Fruit fly (Drosophila melanogaster): Measurements from ENCODE around the gene CG5665.

The CG5665 gene

DNA sequence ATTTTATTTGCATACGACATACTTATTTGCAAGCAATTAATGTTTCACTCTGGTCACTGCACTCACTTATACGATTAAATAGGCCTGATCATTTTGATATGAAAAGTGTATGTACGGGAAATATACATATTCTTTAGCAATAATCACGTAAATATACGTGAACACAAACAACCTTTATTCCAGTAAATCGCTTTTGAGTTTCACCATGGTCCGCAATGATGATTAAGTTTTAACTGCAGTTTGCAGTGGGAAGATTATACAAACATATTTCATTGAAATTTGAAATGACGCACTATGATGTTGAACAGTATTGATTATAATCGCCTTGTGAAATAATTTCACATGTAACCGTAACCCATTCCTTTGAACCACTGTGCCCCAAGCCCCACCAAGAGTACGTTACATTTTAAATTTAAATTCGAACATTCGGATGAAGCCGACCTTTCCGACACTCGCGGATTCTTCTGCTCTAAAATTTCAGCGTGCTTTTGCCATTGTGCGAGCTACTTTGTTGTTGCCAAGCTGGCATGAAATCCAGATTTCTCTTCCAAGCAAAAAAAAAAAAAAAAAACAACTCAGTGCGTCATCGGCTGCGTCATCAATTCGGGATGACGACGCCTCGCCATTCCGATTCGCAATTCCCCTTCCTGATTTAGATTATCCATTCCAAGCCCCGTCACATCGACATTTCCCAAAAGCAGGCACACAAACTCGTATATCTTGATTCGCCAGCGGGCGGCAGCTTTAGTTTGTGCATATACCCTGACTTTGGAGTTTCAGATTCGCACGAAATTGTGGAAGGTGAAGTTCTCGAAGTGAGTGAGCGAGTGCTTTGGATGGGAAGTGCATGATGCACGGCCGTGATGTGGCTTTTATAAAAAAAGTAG, 45.4 kb downstream of the CG5665 start:
- no peak for TF ChIP-seq CG17801 (GFP tag; optimal IDR thresholded peaks at IDR 0.05; ENCODE audit: partially characterized antibody)

DNA sequence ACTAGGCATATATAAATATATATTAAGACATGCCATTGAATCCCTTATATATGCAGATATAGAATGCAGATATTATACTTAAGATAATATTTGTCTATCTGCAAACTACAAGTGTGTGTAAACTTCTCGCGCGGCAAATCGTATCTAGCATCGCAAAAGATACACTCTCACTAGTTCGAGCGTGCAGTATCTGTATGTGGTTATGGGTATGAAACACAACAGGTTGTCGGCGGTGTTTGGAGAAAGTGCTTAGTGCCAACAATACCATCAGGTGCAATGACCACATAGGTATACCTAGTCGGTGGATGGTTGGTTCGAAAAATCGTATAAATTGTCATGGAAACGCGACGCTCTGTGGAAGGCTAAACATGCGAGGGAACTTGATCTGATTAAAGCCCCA, 46.2 kb downstream of the CG5665 start:
- no peak for TF ChIP-seq CG17801 (GFP tag; optimal IDR thresholded peaks at IDR 0.05; ENCODE audit: partially characterized antibody)

DNA sequence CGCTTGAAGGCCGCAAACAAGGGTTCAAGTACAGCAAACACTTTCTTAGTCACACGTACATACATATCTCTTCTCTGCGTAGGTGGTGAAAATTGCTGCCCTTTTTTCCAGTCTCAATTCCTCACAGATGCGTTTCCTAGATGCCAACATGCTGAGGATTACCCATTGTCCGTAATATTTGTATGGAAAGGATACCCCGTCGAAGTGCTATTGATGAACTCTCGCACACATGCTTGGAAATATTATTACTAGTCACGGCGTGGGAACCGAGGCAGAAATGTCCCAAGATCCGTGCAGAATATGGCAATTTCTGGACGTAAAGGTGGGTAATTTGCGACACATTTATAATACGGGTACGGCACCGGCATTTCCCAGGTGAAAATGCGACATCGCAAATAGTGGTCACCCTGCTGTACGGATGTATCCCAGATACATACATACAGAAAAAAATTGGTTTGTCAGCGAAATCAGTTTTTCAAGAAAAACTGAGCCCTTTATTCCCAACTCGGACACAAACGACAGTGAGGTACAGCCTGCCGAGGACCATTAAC, 47.1 kb downstream of the CG5665 start:
- no peak for TF ChIP-seq CG17801 (GFP tag; optimal IDR thresholded peaks at IDR 0.05; ENCODE audit: partially characterized antibody)

DNA sequence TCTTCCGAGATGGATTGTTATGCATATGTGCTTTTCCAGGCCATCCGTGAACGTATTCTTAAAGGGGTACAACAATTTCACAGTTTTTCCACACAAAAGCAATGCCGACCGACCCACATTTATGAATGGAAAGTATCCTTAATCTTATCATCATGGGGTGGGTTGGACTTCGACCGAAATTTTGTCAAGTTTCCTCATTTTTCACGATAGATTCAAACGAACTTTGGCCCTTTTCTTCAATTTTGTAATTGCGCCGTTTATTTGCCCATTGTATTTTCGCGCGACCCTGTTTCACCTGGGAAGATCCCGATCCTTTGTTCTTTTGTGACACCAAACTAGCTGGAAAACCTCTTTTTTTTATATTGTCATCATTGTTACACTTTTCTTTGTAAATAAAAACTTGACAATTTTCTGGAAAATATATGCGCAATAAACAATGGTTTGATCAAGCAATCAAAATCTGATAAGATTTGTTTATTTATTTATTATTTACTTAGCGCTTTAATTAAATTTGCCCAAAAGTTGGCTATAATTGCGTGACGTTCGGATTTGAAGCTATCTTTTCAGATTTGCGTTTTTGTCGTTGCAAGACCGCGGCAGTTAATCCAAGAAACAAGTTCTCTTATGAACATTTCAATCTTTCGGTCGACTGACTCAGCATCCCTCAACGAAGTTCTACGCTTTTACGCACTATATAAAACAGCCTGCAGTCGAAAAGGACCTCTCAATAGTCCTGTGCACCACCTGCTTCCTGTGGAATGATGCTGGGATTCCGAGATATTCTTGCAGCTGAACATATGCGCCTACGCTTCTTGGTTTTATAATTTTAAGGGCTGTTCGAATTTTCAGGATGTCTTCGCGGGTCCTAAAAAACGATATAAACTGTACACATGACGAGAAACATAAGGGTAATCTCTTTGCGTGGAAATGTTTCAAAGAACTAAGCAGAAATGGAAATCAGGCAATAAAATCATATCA, 47.9 kb downstream of the CG5665 start:
- TF ChIP-seq CG17801 (GFP tag; optimal IDR thresholded peaks at IDR 0.05; ENCODE audit: partially characterized antibody), result no peak

Data from ovary, adult (tissue).